Fruit fly (Drosophila melanogaster) whole organism, embryonic: ENCODE measurements around the gene CG4594.

Experiments used
- CG10209 ChIP-seq: fragments of 200-800 bp; sonication (Bioruptor generic); optimal IDR thresholded peaks from 3 replicates; lab custom pipeline; 2017; ENCODE audit warnings: missing biosample characterization, mild to moderate bottlenecking, missing genetic modification characterization, missing genetic modification reagents
- CG10654 ChIP-seq: fragments of 200-800 bp; sonication (Bioruptor generic); optimal IDR thresholded peaks from 2 replicates; lab custom pipeline; 2016; ENCODE audit warnings: missing biosample characterization, missing genetic modification characterization
- CG11247 ChIP-seq: fragments of 200-800 bp; sonication (Bioruptor generic); IDR thresholded peaks from 2 replicates; pipeline ENCODE4 v1.3.6; 2022; ENCODE audit warnings: missing biosample characterization, missing genetic modification characterization
- CG11456 ChIP-seq: fragments of 200-800 bp; sonication (Bioruptor generic); IDR thresholded peaks from 3 replicates; pipeline ENCODE4 v1.3.6; 2022; ENCODE audit warnings: missing biosample characterization, missing genetic modification characterization
- CG11560 ChIP-seq: fragments of 200-800 bp; sonication (Bioruptor generic); IDR thresholded peaks from 3 replicates; pipeline ENCODE4 v1.3.6; 2022; ENCODE audit warnings: missing biosample characterization, missing genetic modification characterization
- CG12155 ChIP-seq: fragments of 200-800 bp; sonication (Bioruptor generic); optimal IDR thresholded peaks from 3 replicates; lab custom pipeline; 2016; ENCODE audit warnings: missing biosample characterization, missing genetic modification characterization
- CG12942 ChIP-seq: fragments of 200-800 bp; sonication (Bioruptor generic); optimal IDR thresholded peaks from 3 replicates; lab custom pipeline; 2016; ENCODE audit warnings: missing biosample characterization, missing genetic modification characterization
- CG13894 ChIP-seq: fragments of 200-800 bp; sonication (Bioruptor generic); optimal IDR thresholded peaks from 3 replicates; lab custom pipeline; 2018; ENCODE audit warnings: missing biosample characterization, mild to moderate bottlenecking, missing genetic modification characterization, moderate library complexity
- CG14441 ChIP-seq: fragments of 200-800 bp; sonication (Bioruptor generic); IDR thresholded peaks from 2 replicates; pipeline ENCODE4 v1.3.6; 2022; ENCODE audit warnings: missing biosample characterization, missing genetic modification characterization
- CG1602 ChIP-seq: fragments of 200-800 bp; sonication (Bioruptor generic); optimal IDR thresholded peaks from 3 replicates; lab custom pipeline; 2016; ENCODE audit warnings: missing biosample characterization, missing genetic modification characterization
- CG1603 ChIP-seq: fragments of 200-800 bp; sonication (Bioruptor generic); optimal IDR thresholded peaks from 2 replicates; lab custom pipeline; 2019; ENCODE audit warnings: missing biosample characterization, mild to moderate bottlenecking, missing genetic modification characterization, moderate library complexity
- CG17385 ChIP-seq: fragments of 200-800 bp; sonication (Bioruptor generic); optimal IDR thresholded peaks from 3 replicates; lab custom pipeline; 2018; ENCODE audit warnings: missing biosample characterization, mild to moderate bottlenecking, missing genetic modification characterization
- CG17829 ChIP-seq: fragments of 200-800 bp; optimal IDR thresholded peaks from 2 replicates; lab custom pipeline; 2019; ENCODE audit warnings: missing biosample characterization, mild to moderate bottlenecking, missing genetic modification characterization, moderate library complexity
- CG32532 ChIP-seq: fragments of 200-800 bp; sonication (Bioruptor generic); IDR thresholded peaks from 2 replicates; pipeline ENCODE4 v1.3.6; 2022; ENCODE audit warnings: missing biosample characterization, missing genetic modification characterization
- CG34376 ChIP-seq: fragments of 200-800 bp; sonication (Bioruptor generic); optimal IDR thresholded peaks from 2 replicates; lab custom pipeline; 2018; ENCODE audit warnings: missing biosample characterization, mild to moderate bottlenecking, missing genetic modification characterization
- CG6654 ChIP-seq: fragments of 200-800 bp; sonication (Bioruptor generic); optimal IDR thresholded peaks from 2 replicates; lab custom pipeline; 2017; ENCODE audit warnings: missing biosample characterization, mild to moderate bottlenecking, missing genetic modification characterization
- CrebB ChIP-seq: fragments of 200-800 bp; sonication (Bioruptor generic); optimal IDR thresholded peaks from 3 replicates; lab custom pipeline; 2018; ENCODE audit warnings: missing biosample characterization, mild to moderate bottlenecking, missing genetic modification characterization
- E2f1 ChIP-seq: fragments of 200-800 bp; sonication (Bioruptor generic); IDR thresholded peaks from 2 replicates; pipeline ENCODE4 v1.3.6; 2022; ENCODE audit warnings: missing biosample characterization, missing genetic modification characterization
- Eip74EF ChIP-seq, 2 experiments: fragments of 200-800 bp in 1 of 2; fragments of >200 bp in 1 of 2; sonication (Bioruptor generic) in 1 of 2; optimal IDR thresholded peaks; 2 replicates each; lab custom pipeline; 2017 to 2019; ENCODE audit warnings: missing biosample characterization in 2 of 2, missing genetic modification characterization in 2 of 2, mild to moderate bottlenecking in 1 of 2, moderate library complexity in 1 of 2
- Ets97D ChIP-seq: fragments of 200-800 bp; sonication (Bioruptor generic); optimal IDR thresholded peaks from 3 replicates; lab custom pipeline; 2016; ENCODE audit warnings: missing biosample characterization, missing genetic modification characterization
- Gug ChIP-seq: fragments of 200-800 bp; sonication (Bioruptor generic); IDR thresholded peaks from 4 replicates; pipeline ENCODE4 v1.3.6; 2022; ENCODE audit warnings: missing biosample characterization, missing genetic modification characterization
- HLH4C ChIP-seq: fragments of 200-800 bp; sonication (Bioruptor generic); IDR thresholded peaks from 3 replicates; pipeline ENCODE4 v1.3.6; 2022; ENCODE audit warnings: missing biosample characterization, missing genetic modification characterization; ENCODE audit not compliant: partially characterized antibody
- Hmx ChIP-seq: fragments of 200-800 bp; sonication (Bioruptor generic); optimal IDR thresholded peaks from 2 replicates; lab custom pipeline; 2016; ENCODE audit warnings: missing biosample characterization, missing genetic modification characterization
- NC2α ChIP-seq: fragments of 200-800 bp; sonication (Bioruptor generic); optimal IDR thresholded peaks from 2 replicates; lab custom pipeline; 2016; ENCODE audit warnings: missing biosample characterization, missing genetic modification characterization
- PHDP ChIP-seq: fragments of 200-800 bp; sonication (Bioruptor generic); optimal IDR thresholded peaks from 3 replicates; lab custom pipeline; 2018; ENCODE audit warnings: missing biosample characterization, mild to moderate bottlenecking, missing genetic modification characterization, moderate library complexity
- Rfx ChIP-seq: fragments of 200-800 bp; sonication (Bioruptor generic); IDR thresholded peaks from 2 replicates; pipeline ENCODE4 v1.3.6; 2022; ENCODE audit warnings: missing biosample characterization, missing genetic modification characterization
- Side ChIP-seq: fragments of 200-800 bp; sonication (Bioruptor generic); optimal IDR thresholded peaks from 2 replicates; lab custom pipeline; 2016; ENCODE audit warnings: missing biosample characterization, missing genetic modification characterization
- bigmax ChIP-seq: fragments of 200-800 bp; sonication (Bioruptor generic); optimal IDR thresholded peaks from 2 replicates; lab custom pipeline; 2018; ENCODE audit warnings: missing biosample characterization, mild to moderate bottlenecking, missing genetic modification characterization
- crol ChIP-seq: fragments of 200-800 bp; sonication (Bioruptor generic); IDR thresholded peaks from 2 replicates; pipeline ENCODE4 v1.3.6; 2022; ENCODE audit warnings: missing biosample characterization, missing genetic modification characterization
- danr ChIP-seq: fragments of 200-800 bp; sonication (Bioruptor generic); IDR thresholded peaks from 2 replicates; pipeline ENCODE4 v1.3.6; 2022; ENCODE audit warnings: missing biosample characterization, missing genetic modification characterization
- dmrt99B ChIP-seq: fragments of 200-800 bp; sonication (Bioruptor generic); optimal IDR thresholded peaks from 2 replicates; lab custom pipeline; 2018; ENCODE audit warnings: missing biosample characterization, mild to moderate bottlenecking, missing genetic modification characterization, moderate library complexity
- eyg ChIP-seq: fragments of 200-800 bp; sonication (Bioruptor generic); optimal IDR thresholded peaks from 3 replicates; lab custom pipeline; 2016; ENCODE audit warnings: missing biosample characterization, missing genetic modification characterization
- hbn ChIP-seq: fragments of 200-800 bp; sonication (Bioruptor generic); IDR thresholded peaks from 2 replicates; pipeline ENCODE4 v1.3.6; 2022; ENCODE audit warnings: missing biosample characterization, missing genetic modification characterization; ENCODE audit not compliant: partially characterized antibody
- nmo ChIP-seq: fragments of 200-800 bp; sonication (Bioruptor generic); optimal IDR thresholded peaks from 2 replicates; lab custom pipeline; 2018; ENCODE audit warnings: missing biosample characterization, mild to moderate bottlenecking, missing genetic modification characterization, moderate library complexity
- pnt ChIP-seq: fragments of 200-800 bp; sonication (Bioruptor generic); optimal IDR thresholded peaks from 3 replicates; lab custom pipeline; 2016; ENCODE audit warnings: missing biosample characterization, missing genetic modification characterization
- psq ChIP-seq: fragments of 200-800 bp; sonication (Bioruptor generic); optimal IDR thresholded peaks from 2 replicates; lab custom pipeline; 2017; ENCODE audit warnings: missing biosample characterization, missing genetic modification characterization
- row ChIP-seq: fragments of 200-800 bp; sonication (Bioruptor generic); IDR thresholded peaks from 3 replicates; pipeline ENCODE4 v1.3.6; 2022; ENCODE audit warnings: missing biosample characterization, missing genetic modification characterization
- wdn ChIP-seq: fragments of 200-800 bp; sonication (Bioruptor generic); IDR thresholded peaks from 2 replicates; pipeline ENCODE4 v1.3.6; 2022; ENCODE audit warnings: missing biosample characterization, missing genetic modification characterization

CG4594 gene

dm6 chr2L:9921401-9921800 lies 1.4 kb downstream of the CG4594 start, which contains the start of gene CG4592 (continued):
- TF ChIP-seq CG10209 (GFP tag; lab: Kevin White, UChicago) = peak; percentile 58
- TF ChIP-seq CrebB (tag; lab: Kevin White, UChicago) = peak; percentile 47
- no peak for TF ChIP-seq NC2α (GFP tag; lab: Kevin White, UChicago)
- peak; percentile 26 for TF ChIP-seq Ets97D (GFP tag; lab: Kevin White, UChicago)
- TF ChIP-seq CG14441 (GFP tag; lab: Robert Waterston, UW) = peak; percentile 53; the same call in 1 of the 2 replicates
- no peak for TF ChIP-seq E2f1 (GFP tag; lab: Robert Waterston, UW)
- TF ChIP-seq Side (GFP tag; lab: Kevin White, UChicago) = peak; percentile 31
- TF ChIP-seq CG1602 (GFP tag; lab: Kevin White, UChicago) = peak; percentile 8
- TF ChIP-seq CG32532 (GFP tag; lab: Robert Waterston, UW) = peak; percentile 66
- TF ChIP-seq danr (GFP tag; lab: Robert Waterston, UW) = peak; percentile 11; the same call in 1 of the 2 replicates
- TF ChIP-seq CG34376 (GFP tag; lab: Kevin White, UChicago) = peak; percentile 64
- TF ChIP-seq dmrt99B (tag; lab: Kevin White, UChicago) = no peak
- TF ChIP-seq CG10654 (GFP tag; lab: Kevin White, UChicago) = peak; percentile 0
- peak; percentile 67 for TF ChIP-seq CG1603
- peak; percentile 60 for TF ChIP-seq bigmax (GFP tag; lab: Kevin White, UChicago)
- TF ChIP-seq eyg = no peak
- peak; percentile 57 for TF ChIP-seq CG17385 (GFP tag; lab: Kevin White, UChicago)
- no peak for TF ChIP-seq HLH4C (GFP tag; lab: Robert Waterston, UW)
- no peak for TF ChIP-seq crol
- TF ChIP-seq Eip74EF (GFP tag; optimal IDR thresholded peaks at IDR 0.05; lab: Kevin White, UChicago) = no peak
- no peak for TF ChIP-seq PHDP (tag; lab: Kevin White, UChicago)
- TF ChIP-seq nmo (GFP tag; lab: Kevin White, UChicago) = peak; percentile 56
- no peak for TF ChIP-seq hbn (GFP tag; lab: Robert Waterston, UW)
- 0 out of 2 replicates have a peak, but pooled peaks have one; percentile 22 for TF ChIP-seq wdn (GFP tag; lab: Robert Waterston, UW)
- TF ChIP-seq Hmx (GFP tag; lab: Kevin White, UChicago) = peak; percentile 25

- TF ChIP-seq row (GFP tag; lab: Robert Waterston, UW) (no peak), CG12155 (GFP tag; lab: Kevin White, UChicago) (no peak), Gug (GFP tag; lab: Robert Waterston, UW) (no peak), CG6654 (GFP tag; lab: Kevin White, UChicago) (no peak), CG11456 (GFP tag; lab: Robert Waterston, UW) (0 out of 3 replicates have a peak, but pooled peaks have one; percentile 33), CG12942 (no peak), CG11247 (GFP tag; lab: Robert Waterston, UW) (0 out of 2 replicates have a peak, but pooled peaks have one; percentile 33), psq (GFP tag; lab: Kevin White, UChicago) (no peak), CG17829 (tag; lab: Kevin White, UChicago) (no peak), CG11560 (tag; lab: Robert Waterston, UW) (0 out of 3 replicates have a peak, but pooled peaks have one; percentile 28), pnt (GFP tag; lab: Kevin White, UChicago) (no peak), CG13894 (tag; lab: Kevin White, UChicago) (no peak), Rfx (peak; percentile 32; the same call in 1 of the 2 replicates)
These were observed 4.8 kb downstream of the CG4594 start, which contains the start of the genes TbCMF46 and CG42366 for dm6 chr2L:9924765-9925164. TbCMF46 (minus strand) TSS chr2L:9924865. CG42366 (plus strand) TSS chr2L:9925161.
